Worm (Caenorhabditis elegans) whole organism, midembryonic: ENCODE measurements around the gene Y57E12AL.6.
A peak's percentile ranks its signal among the peaks of the same experiment; 100 is the strongest.

Source experiments
- T22C8.4 ChIP-seq: fragments of 200-800 bp; sonication (Bioruptor generic); IDR thresholded peaks from 2 replicates; pipeline ENCODE4 v1.3.6; 2022; ENCODE audit warnings: missing genetic modification characterization, missing compliant biosample characterization
- cog-1 ChIP-seq: sonication (generic microtip); optimal IDR thresholded peaks from 2 replicates; lab custom pipeline; 2016; ENCODE audit warnings: missing genetic modification characterization, missing compliant biosample characterization
- flt-1 ChIP-seq: fragments of 200-800 bp; sonication (Bioruptor generic); IDR thresholded peaks from 2 replicates; pipeline ENCODE4 v1.3.6; 2022; ENCODE audit warnings: missing genetic modification characterization, missing compliant biosample characterization
- klf-2 ChIP-seq: fragments of 200-800 bp; sonication (Bioruptor generic); conservative IDR thresholded peaks from 2 replicates; pipeline ENCODE4 v1.3.6; 2022; ENCODE audit warnings: missing genetic modification reagents, missing genetic modification characterization, missing compliant biosample characterization
- med-1 ChIP-seq: sonication (generic microtip); optimal IDR thresholded peaks from 2 replicates; lab custom pipeline; 2017; ENCODE audit warnings: missing genetic modification characterization, mild to moderate bottlenecking, missing compliant biosample characterization, antibody characterized with exemption, missing genetic modification reagents; ENCODE audit not compliant: insufficient read depth
- ref-1 ChIP-seq: fragments of 200-800 bp; sonication (Bioruptor generic); conservative IDR thresholded peaks from 2 replicates; pipeline ENCODE4 v1.3.6; 2022; ENCODE audit warnings: missing genetic modification reagents, missing genetic modification characterization, missing compliant biosample characterization
- tab-1 ChIP-seq: fragments of 200-800 bp; sonication (Bioruptor generic); IDR thresholded peaks from 2 replicates; pipeline ENCODE4 v1.3.6; 2022; ENCODE audit warnings: missing genetic modification characterization, missing compliant biosample characterization
- ztf-23 ChIP-seq: fragments of 200-800 bp; sonication (Bioruptor generic); IDR thresholded peaks from 2 replicates; pipeline ENCODE4 v1.3.6; 2022; ENCODE audit warnings: missing genetic modification reagents, missing genetic modification characterization, missing compliant biosample characterization
- ztf-29 ChIP-seq: fragments of 200-800 bp; sonication (Bioruptor generic); IDR thresholded peaks from 2 replicates; pipeline ENCODE4 v1.3.6; 2022; ENCODE audit warnings: missing genetic modification reagents, missing genetic modification characterization, missing compliant biosample characterization

Gene Y57E12AL.6

ce11 chrV:7060396-7060795 lies at the start of gene Y57E12AL.6, which contains the start of gene Y57E12AL.1:
TSS of gene Y57E12AL.6 (minus strand) at chrV:7060470.
TSS of gene Y57E12AL.1 (plus strand) at chrV:7060530.
- TF ChIP-seq ztf-29 (GFP tag; lab: Robert Waterston, UW) (0 out of 2 replicates have a peak, but pooled peaks have one; percentile 15), ref-1 (GFP tag; lab: Robert Waterston, UW) (no peak), tab-1 (GFP tag; lab: Robert Waterston, UW) (0 out of 2 replicates have a peak, but pooled peaks have one; percentile 38), cog-1 (peak; percentile 43), ztf-23 (peak; percentile 80), flt-1 (GFP tag; lab: Robert Waterston, UW) (peak; percentile 54), med-1 (GFP tag; lab: Kevin White, UChicago) (peak; percentile 56), T22C8.4 (peak; percentile 54), klf-2 (peak; percentile 50; the same call in 1 of the 2 replicates)

- 0 out of 2 replicates have a peak, but pooled peaks have one; percentile 13 for TF ChIP-seq tab-1 (GFP tag; lab: Robert Waterston, UW)
- TF ChIP-seq flt-1 (GFP tag; lab: Robert Waterston, UW) = no peak
These were observed 46.4 kb upstream of the Y57E12AL.6 start for ce11 chrV:7106499-7107152.

ce11 chrV:7103247-7103646 lies 43.0 kb upstream of the Y57E12AL.6 start, which contains the start of gene odr-2:
TSS of gene odr-2 (plus strand) at chrV:7103547.
- TF ChIP-seq tab-1 (GFP tag; lab: Robert Waterston, UW) (no peak), klf-2 (no peak)

- TF ChIP-seq ref-1 (GFP tag; lab: Robert Waterston, UW) (no peak), T22C8.4 (no peak), cog-1 (no peak), ztf-29 (GFP tag; lab: Robert Waterston, UW) (no peak), ztf-23 (no peak), tab-1 (GFP tag; lab: Robert Waterston, UW) (no peak), med-1 (GFP tag; lab: Kevin White, UChicago) (no peak), flt-1 (GFP tag; lab: Robert Waterston, UW) (no peak), klf-2 (no peak)
These were observed 36.5 kb upstream of the Y57E12AL.6 start for ce11 chrV:7096811-7097210.

ce11 chrV:7096129-7096730 lies 36.0 kb upstream of the Y57E12AL.6 start:
- TF ChIP-seq ref-1 (GFP tag; lab: Robert Waterston, UW) (no peak), tab-1 (GFP tag; lab: Robert Waterston, UW) (no peak), med-1 (GFP tag; lab: Kevin White, UChicago) (no peak), ztf-29 (GFP tag; lab: Robert Waterston, UW) (no peak), cog-1 (no peak), flt-1 (GFP tag; lab: Robert Waterston, UW) (no peak), T22C8.4 (no peak), klf-2 (no peak)

ce11 chrV:7095254-7095990 lies 35.2 kb upstream of the Y57E12AL.6 start:
- no peak for TF ChIP-seq T22C8.4
- TF ChIP-seq cog-1 = no peak
- no peak for TF ChIP-seq klf-2
- TF ChIP-seq ztf-29 (GFP tag; lab: Robert Waterston, UW) = no peak
- no peak for TF ChIP-seq med-1 (GFP tag; lab: Kevin White, UChicago)
- TF ChIP-seq ref-1 (GFP tag; lab: Robert Waterston, UW) = no peak
- TF ChIP-seq ztf-23 = no peak
- no peak for TF ChIP-seq flt-1 (GFP tag; lab: Robert Waterston, UW)
- no peak for TF ChIP-seq tab-1 (GFP tag; lab: Robert Waterston, UW)

- no peak for TF ChIP-seq med-1 (GFP tag; lab: Kevin White, UChicago)
- peak; percentile 38; the same call in 1 of the 2 replicates for TF ChIP-seq T22C8.4
These were observed 33.6 kb upstream of the Y57E12AL.6 start, which contains the start of gene nhr-135 for ce11 chrV:7093720-7094401. TSS of gene nhr-135 (minus strand) at chrV:7093770.

ce11 chrV:7091287-7091686 lies 31.0 kb upstream of the Y57E12AL.6 start, which contains the start of gene nhr-286:
TSS of gene nhr-286 (minus strand) at chrV:7091610.
- no peak for TF ChIP-seq ztf-29 (GFP tag; lab: Robert Waterston, UW)
- no peak for TF ChIP-seq T22C8.4
- TF ChIP-seq flt-1 (GFP tag; lab: Robert Waterston, UW) = no peak
- TF ChIP-seq ref-1 (GFP tag; lab: Robert Waterston, UW) = no peak
- TF ChIP-seq med-1 (GFP tag; lab: Kevin White, UChicago) = no peak
- no peak for TF ChIP-seq tab-1 (GFP tag; lab: Robert Waterston, UW)
- TF ChIP-seq cog-1 = no peak
- no peak for TF ChIP-seq klf-2
- TF ChIP-seq ztf-23 = no peak

ce11 chrV:7089217-7089616 lies 28.9 kb upstream of the Y57E12AL.6 start:
- no peak for TF ChIP-seq ztf-23
- no peak for TF ChIP-seq med-1 (GFP tag; lab: Kevin White, UChicago)
- no peak for TF ChIP-seq tab-1 (GFP tag; lab: Robert Waterston, UW)
- no peak for TF ChIP-seq cog-1
- TF ChIP-seq flt-1 (GFP tag; lab: Robert Waterston, UW) = no peak
- no peak for TF ChIP-seq klf-2
- TF ChIP-seq ztf-29 (GFP tag; lab: Robert Waterston, UW) = no peak
- no peak for TF ChIP-seq T22C8.4
- no peak for TF ChIP-seq ref-1 (GFP tag; lab: Robert Waterston, UW)
